Worm (Caenorhabditis elegans): ENCODE data around the gene H06A10.1.

The H06A10.1 gene

ce11 chrX:13507233-13507632 is at the start of gene H06A10.1:
Gene H06A10.1 (plus strand): TSS chrX:13507533.
- TF ChIP-seq tbx-2 (tag; optimal IDR thresholded peaks at IDR 0.05) (no peak), che-1 (tag; optimal IDR thresholded peaks at IDR 0.05) (no peak), pros-1 (tag; optimal IDR thresholded peaks at IDR 0.05) (no peak), nhr-11 (tag; optimal IDR thresholded peaks at IDR 0.05) (no peak), K09A11.1 (tag; optimal IDR thresholded peaks at IDR 0.05; ENCODE audit: insufficient read depth) (no peak), gmeb-2 (tag; optimal IDR thresholded peaks at IDR 0.05) (no peak), zip-5 (tag; optimal IDR thresholded peaks at IDR 0.05) (no peak), Y22D7AL.16 (tag; optimal IDR thresholded peaks at IDR 0.05) (no peak), nfya-1 (tag; optimal IDR thresholded peaks at IDR 0.05) (no peak), C38D4.7 (GFP tag; optimal IDR thresholded peaks at IDR 0.05) (no peak), ceh-45 (GFP tag; IDR thresholded peaks at IDR 0.05) (no peak), ceh-2 (tag; optimal IDR thresholded peaks at IDR 0.05) (no peak), ceh-19 (GFP tag; optimal IDR thresholded peaks at IDR 0.05) (no peak), pqm-1 (tag; optimal IDR thresholded peaks at IDR 0.05) (no peak), ets-4 (tag; optimal IDR thresholded peaks at IDR 0.05) (no peak)

DNA sequence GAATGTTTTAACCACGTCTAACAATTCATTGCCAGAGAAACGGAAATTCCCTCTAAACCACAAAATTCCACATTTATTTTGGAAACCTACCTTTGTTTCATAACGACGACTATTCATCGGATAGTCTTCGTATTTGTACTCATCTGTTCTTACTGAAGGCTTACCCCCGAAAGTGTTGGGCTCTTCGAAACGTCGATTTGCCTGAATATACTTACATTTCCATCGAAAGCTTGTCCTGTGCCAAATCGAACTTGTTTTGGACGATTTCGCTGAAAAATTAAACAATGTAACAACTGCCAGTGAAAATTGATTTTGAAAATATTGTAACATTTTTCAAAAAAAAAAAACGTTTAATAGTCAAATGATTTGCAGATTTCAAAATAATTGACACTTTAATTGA is 44.8 kb upstream of the H06A10.1 start, which contains the start of gene F02D10.3:
Gene F02D10.3, minus strand, starts transcription at position 101 of the 400 bp plus-strand sequence.
- TF ChIP-seq unc-42 (tag; optimal IDR thresholded peaks at IDR 0.05), result no peak
- TF ChIP-seq ceh-14 (tag; optimal IDR thresholded peaks at IDR 0.05), result no peak
- TF ChIP-seq nhr-232 (tag; optimal IDR thresholded peaks at IDR 0.05), result no peak
- no peak for TF ChIP-seq hlh-6 (tag; optimal IDR thresholded peaks at IDR 0.05)
- no peak for TF ChIP-seq hlh-30 (tag; optimal IDR thresholded peaks at IDR 0.05; ENCODE audit: insufficient read depth)
- TF ChIP-seq gmeb-2 (tag; optimal IDR thresholded peaks at IDR 0.05), result no peak
- TF ChIP-seq hlh-8 (tag; optimal IDR thresholded peaks at IDR 0.05), result no peak
- TF ChIP-seq ceh-30 (tag; optimal IDR thresholded peaks at IDR 0.05), result no peak
- TF ChIP-seq fax-1 (tag; optimal IDR thresholded peaks at IDR 0.05), result no peak
- no peak for TF ChIP-seq C38D4.7 (GFP tag; optimal IDR thresholded peaks at IDR 0.05)
- no peak for TF ChIP-seq ets-4 (tag; optimal IDR thresholded peaks at IDR 0.05)
- TF ChIP-seq dmd-4 (tag; optimal IDR thresholded peaks at IDR 0.05; ENCODE audit: borderline replicate concordance), result no peak
- TF ChIP-seq K09A11.1 (tag; optimal IDR thresholded peaks at IDR 0.05; ENCODE audit: insufficient read depth), result no peak
- no peak for TF ChIP-seq ttx-3 (tag; optimal IDR thresholded peaks at IDR 0.05)

DNA sequence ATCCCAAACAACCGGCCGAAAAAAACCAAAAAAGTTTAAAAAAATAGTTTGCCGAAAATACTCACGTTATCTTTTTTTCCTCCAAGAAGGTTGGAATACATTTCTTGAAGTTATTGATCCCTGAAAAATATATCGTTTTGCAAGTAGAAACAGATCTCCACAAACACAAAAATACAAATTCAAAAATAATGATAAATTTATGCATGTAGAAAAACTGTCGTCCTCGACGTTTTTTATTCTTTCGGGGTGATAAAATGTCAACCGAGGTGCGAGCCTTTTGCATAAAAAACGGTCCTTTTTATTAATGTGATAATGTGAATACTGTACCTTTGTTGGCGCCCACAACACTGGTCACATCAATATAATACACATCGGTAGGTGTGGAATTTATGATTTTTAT is 43.5 kb upstream of the H06A10.1 start, which contains the start of gene F02D10.2:
Gene F02D10.2, minus strand, starts transcription at position 101 of the 400 bp plus-strand sequence.
- TF ChIP-seq zip-5 (tag; optimal IDR thresholded peaks at IDR 0.05) (no peak), fkh-6 (tag; optimal IDR thresholded peaks at IDR 0.05) (no peak), ttx-3 (tag; optimal IDR thresholded peaks at IDR 0.05) (no peak), hlh-8 (tag; optimal IDR thresholded peaks at IDR 0.05) (no peak), ceh-14 (tag; optimal IDR thresholded peaks at IDR 0.05) (no peak), unc-55 (GFP tag; optimal IDR thresholded peaks at IDR 0.05) (no peak), C38D4.7 (GFP tag; optimal IDR thresholded peaks at IDR 0.05) (no peak), sdc-2 (tag; optimal IDR thresholded peaks at IDR 0.05) (no peak), odd-2 (tag; optimal IDR thresholded peaks at IDR 0.05) (no peak), F13H6.1 (tag; optimal IDR thresholded peaks at IDR 0.05) (no peak)

- peak; percentile 71 for TF ChIP-seq elt-4 (tag; optimal IDR thresholded peaks at IDR 0.05)
- no peak for TF ChIP-seq ets-4 (tag; optimal IDR thresholded peaks at IDR 0.05)
- no peak for TF ChIP-seq ahr-1 (tag; optimal IDR thresholded peaks at IDR 0.05)
- TF ChIP-seq sox-4 (tag; optimal IDR thresholded peaks at IDR 0.05), result no peak
- TF ChIP-seq sox-2 (GFP tag; IDR thresholded peaks at IDR 0.05), result no peak
- TF ChIP-seq ztf-16 (tag; optimal IDR thresholded peaks at IDR 0.05), result no peak
- no peak for TF ChIP-seq ref-2 (tag; optimal IDR thresholded peaks at IDR 0.05)
- TF ChIP-seq T23F11.4 (GFP tag; optimal IDR thresholded peaks at IDR 0.05), result no peak
- no peak for TF ChIP-seq fax-1 (tag; optimal IDR thresholded peaks at IDR 0.05)
- TF ChIP-seq pqm-1 (tag; optimal IDR thresholded peaks at IDR 0.05), result no peak
- TF ChIP-seq ceh-9 (tag; optimal IDR thresholded peaks at IDR 0.05), result peak; percentile 33
- TF ChIP-seq Y22D7AL.16 (tag; optimal IDR thresholded peaks at IDR 0.05), result no peak
- TF ChIP-seq pag-3 (tag; optimal IDR thresholded peaks at IDR 0.05; ENCODE audit: borderline replicate concordance), result no peak
- TF ChIP-seq ceh-2 (tag; optimal IDR thresholded peaks at IDR 0.05), result no peak
Observed at ce11 chrX:13466926-13467866, 40.1 kb upstream of the H06A10.1 start, which contains the start of gene col-183. Gene col-183 (minus strand): TSS chrX:13467764.

Data from whole organism, late embryonic.